Fruit fly (Drosophila melanogaster) whole organism, embryonic: ENCODE results near the gene CG7914.

Source experiments
- Adf1 ChIP-seq: fragments of 200-800 bp; sonication (Bioruptor generic); IDR thresholded peaks from 2 replicates; pipeline ENCODE4 v1.3.6; 2022; ENCODE audit warnings: missing biosample characterization, missing genetic modification characterization
- Atf3 ChIP-seq: fragments of 200-800 bp; sonication (Bioruptor generic); optimal IDR thresholded peaks from 3 replicates; lab custom pipeline; 2016; ENCODE audit warnings: missing biosample characterization, missing genetic modification characterization
- Awh ChIP-seq: fragments of 200-800 bp; sonication (Bioruptor generic); IDR thresholded peaks from 2 replicates; pipeline ENCODE4, ENCODE4 v1.3.6; 2022; ENCODE audit warnings: missing biosample characterization, missing genetic modification characterization
- B-H1 ChIP-seq: fragments of 200-800 bp; sonication (Bioruptor generic); IDR thresholded peaks from 3 replicates; pipeline ENCODE4 v1.3.6; 2022; ENCODE audit warnings: missing biosample characterization, missing genetic modification characterization
- BEAF-32 ChIP-seq: fragments of 200-800 bp; sonication (Bioruptor generic); optimal IDR thresholded peaks from 3 replicates; lab custom pipeline; 2017; ENCODE audit warnings: missing biosample characterization, missing genetic modification characterization, mild to moderate bottlenecking, moderate library complexity, missing genetic modification reagents
- Bdp1 ChIP-seq: fragments of 200-800 bp; sonication (Bioruptor generic); optimal IDR thresholded peaks from 3 replicates; lab custom pipeline; 2016; ENCODE audit warnings: missing biosample characterization, missing genetic modification characterization
- CG10431 ChIP-seq: fragments of 200-800 bp; sonication (Bioruptor generic); optimal IDR thresholded peaks from 3 replicates; lab custom pipeline; 2018; ENCODE audit warnings: missing biosample characterization, mild to moderate bottlenecking, missing genetic modification characterization
- CG11504 ChIP-seq: fragments of 200-800 bp; sonication (Bioruptor generic); optimal IDR thresholded peaks from 3 replicates; lab custom pipeline; 2019; ENCODE audit warnings: missing biosample characterization, mild to moderate bottlenecking, missing genetic modification characterization, moderate library complexity
- CG12659 ChIP-seq: fragments of 200-800 bp; sonication (Bioruptor generic); optimal IDR thresholded peaks from 3 replicates; lab custom pipeline; 2017; ENCODE audit warnings: mild to moderate bottlenecking, missing biosample characterization, missing genetic modification reagents, missing genetic modification characterization
- CG16813 ChIP-seq: fragments of 200-800 bp; sonication (Bioruptor generic); IDR thresholded peaks from 3 replicates; pipeline ENCODE4 v1.3.6; 2022; ENCODE audit warnings: missing biosample characterization, missing genetic modification characterization; ENCODE audit not compliant: partially characterized antibody
- CG2712 ChIP-seq: fragments of 200-800 bp; optimal IDR thresholded peaks from 3 replicates; lab custom pipeline; 2019; ENCODE audit warnings: missing biosample characterization, mild to moderate bottlenecking, missing genetic modification characterization, moderate library complexity
- CG33557 ChIP-seq: fragments of 200-800 bp; sonication (Bioruptor generic); optimal IDR thresholded peaks from 2 replicates; lab custom pipeline; 2019; ENCODE audit warnings: missing biosample characterization, mild to moderate bottlenecking, missing genetic modification characterization, moderate library complexity
- CG34224 ChIP-seq: fragments of 200-800 bp; sonication (Bioruptor generic); IDR thresholded peaks from 3 replicates; pipeline ENCODE4 v1.3.6; 2022; ENCODE audit warnings: missing biosample characterization, missing genetic modification characterization; ENCODE audit not compliant: partially characterized antibody
- CG4360 ChIP-seq: fragments of 200-800 bp; sonication (Bioruptor generic); IDR thresholded peaks from 2 replicates; pipeline ENCODE4 v1.3.6; 2022; ENCODE audit warnings: missing biosample characterization, missing genetic modification characterization
- CG4424 ChIP-seq: fragments of 200-800 bp; sonication (Bioruptor generic); optimal IDR thresholded peaks from 3 replicates; lab custom pipeline; 2016; ENCODE audit warnings: missing biosample characterization, missing genetic modification characterization
- CG4707 ChIP-seq: fragments of 200-800 bp; sonication (Bioruptor generic); optimal IDR thresholded peaks from 2 replicates; lab custom pipeline; 2018; ENCODE audit warnings: missing biosample characterization, mild to moderate bottlenecking, missing genetic modification characterization, moderate library complexity
- CG6791 ChIP-seq: fragments of 200-800 bp; sonication (Bioruptor generic); IDR thresholded peaks from 3 replicates; pipeline ENCODE4 v1.3.6; 2022; ENCODE audit warnings: missing biosample characterization, missing genetic modification characterization; ENCODE audit not compliant: partially characterized antibody
- CG8089 ChIP-seq: fragments of 200-800 bp; sonication (Bioruptor generic); optimal IDR thresholded peaks from 3 replicates; lab custom pipeline; 2016; ENCODE audit warnings: missing biosample characterization, missing genetic modification characterization
- CG9215 ChIP-seq: fragments of 200-800 bp; sonication (Bioruptor generic); IDR thresholded peaks from 2 replicates; pipeline ENCODE4 v1.3.6; 2022; ENCODE audit warnings: missing biosample characterization, missing genetic modification characterization
- CG9817 ChIP-seq: fragments of 200-800 bp; sonication (Bioruptor generic); optimal IDR thresholded peaks from 2 replicates; lab custom pipeline; 2018; ENCODE audit warnings: missing biosample characterization, mild to moderate bottlenecking, missing genetic modification characterization, moderate library complexity
- D ChIP-seq, 2 experiments: fragments of 200-800 bp in 1 of 2; fragments of >200 bp in 1 of 2; sonication (Bioruptor generic) in 1 of 2; optimal IDR thresholded peaks; 2 replicates in 1 of 2; 3 replicates in 1 of 2; lab custom pipeline; 2017; ENCODE audit warnings: mild to moderate bottlenecking in 1 of 2, missing biosample characterization in 1 of 2, missing genetic modification characterization in 1 of 2, missing genetic modification reagents in 1 of 2
- Elba2 ChIP-seq: fragments of 200-800 bp; sonication (Bioruptor generic); optimal IDR thresholded peaks from 3 replicates; lab custom pipeline; 2016; ENCODE audit warnings: missing biosample characterization, missing genetic modification characterization
- Fer1 ChIP-seq: fragments of 200-800 bp; sonication (Bioruptor generic); optimal IDR thresholded peaks from 2 replicates; lab custom pipeline; 2017; ENCODE audit warnings: missing biosample characterization, mild to moderate bottlenecking, missing genetic modification characterization
- HLH54F ChIP-seq: fragments of 200-800 bp; sonication (Bioruptor generic); optimal IDR thresholded peaks from 3 replicates; lab custom pipeline; 2016; ENCODE audit warnings: missing biosample characterization, missing genetic modification characterization
- Max ChIP-seq: fragments of 200-800 bp; sonication (Bioruptor generic); optimal IDR thresholded peaks from 2 replicates; lab custom pipeline; 2016; ENCODE audit warnings: missing biosample characterization, mild to moderate bottlenecking, missing genetic modification characterization
- Oaz ChIP-seq: fragments of 200-800 bp; sonication (Bioruptor generic); IDR thresholded peaks from 2 replicates; pipeline ENCODE4 v1.3.6; 2022; ENCODE audit warnings: missing biosample characterization, missing genetic modification characterization
- bab2 ChIP-seq: fragments of 200-800 bp; sonication (Bioruptor generic); optimal IDR thresholded peaks from 2 replicates; lab custom pipeline; 2016; ENCODE audit warnings: missing biosample characterization, missing genetic modification characterization
- chif ChIP-seq, 2 experiments: fragments of 200-800 bp; sonication (Bioruptor generic); optimal IDR thresholded peaks; 3 replicates each; lab custom pipeline; 2016; ENCODE audit warnings: missing biosample characterization in 2 of 2, missing genetic modification characterization in 2 of 2
- chinmo ChIP-seq: fragments of 200-800 bp; sonication (Bioruptor generic); IDR thresholded peaks from 4 replicates; pipeline ENCODE4 v1.3.6; 2022; ENCODE audit warnings: missing biosample characterization, missing genetic modification characterization; ENCODE audit not compliant: partially characterized antibody
- crol ChIP-seq: fragments of 200-800 bp; sonication (Bioruptor generic); IDR thresholded peaks from 2 replicates; pipeline ENCODE4 v1.3.6; 2022; ENCODE audit warnings: missing biosample characterization, missing genetic modification characterization
- dan ChIP-seq: fragments of 200-800 bp; sonication (Bioruptor generic); IDR thresholded peaks from 2 replicates; pipeline ENCODE4 v1.3.6; 2022; ENCODE audit warnings: missing biosample characterization, missing genetic modification characterization
- fd3F ChIP-seq: fragments of 200-800 bp; sonication (Bioruptor generic); optimal IDR thresholded peaks from 2 replicates; lab custom pipeline; 2018; ENCODE audit warnings: missing biosample characterization, mild to moderate bottlenecking, missing genetic modification characterization, moderate library complexity
- gce ChIP-seq: fragments of 200-800 bp; sonication (Bioruptor generic); IDR thresholded peaks from 3 replicates; pipeline ENCODE4 v1.3.6; 2022; ENCODE audit warnings: missing biosample characterization, missing genetic modification characterization
- gfzf ChIP-seq: fragments of 200-800 bp; sonication (Bioruptor generic); optimal IDR thresholded peaks from 2 replicates; lab custom pipeline; 2016; ENCODE audit warnings: missing biosample characterization, mild to moderate bottlenecking, missing genetic modification characterization, moderate library complexity
- hth ChIP-seq: fragments of >200 bp; optimal IDR thresholded peaks from 2 replicates; lab custom pipeline; 2017; ENCODE audit warnings: inconsistent platforms
- inv ChIP-seq: fragments of 200-800 bp; sonication (Bioruptor generic); IDR thresholded peaks from 2 replicates; pipeline ENCODE4 v1.3.6; 2022; ENCODE audit warnings: missing biosample characterization, missing genetic modification characterization; ENCODE audit not compliant: partially characterized antibody
- lab ChIP-seq: fragments of 200-800 bp; sonication (Bioruptor generic); optimal IDR thresholded peaks from 3 replicates; lab custom pipeline; 2017; ENCODE audit warnings: missing biosample characterization, missing genetic modification characterization, mild to moderate bottlenecking, moderate library complexity, missing genetic modification reagents
- lmd ChIP-seq: fragments of 200-800 bp; sonication (Bioruptor generic); IDR thresholded peaks from 2 replicates; pipeline ENCODE4 v1.3.6; 2022; ENCODE audit warnings: missing biosample characterization, missing genetic modification characterization
- pan ChIP-seq, 4 experiments: fragments of >200 bp in 3 of 4; fragments of 200-800 bp in 1 of 4; sonication (Bioruptor generic) in 1 of 4; optimal IDR thresholded peaks in 3 of 4; IDR thresholded peaks in 1 of 4; 2 replicates each; pipeline versions ENCODE4 v1.3.6 to Lab custom; 2017 to 2022; ENCODE audit warnings: missing biosample characterization in 2 of 4, missing genetic modification characterization in 2 of 4, mixed read lengths in 1 of 4
- prd ChIP-seq, 3 experiments: fragments of >200 bp in 2 of 3; fragments of 200-800 bp in 1 of 3; sonication (Bioruptor generic) in 1 of 3; optimal IDR thresholded peaks in 2 of 3; IDR thresholded peaks in 1 of 3; 2 replicates in 2 of 3; 3 replicates in 1 of 3; pipeline versions ENCODE4 v1.3.6 to Lab custom; 2017 to 2022; ENCODE audit warnings: missing biosample characterization in 1 of 3, missing genetic modification characterization in 1 of 3
- row ChIP-seq: fragments of 200-800 bp; sonication (Bioruptor generic); IDR thresholded peaks from 3 replicates; pipeline ENCODE4 v1.3.6; 2022; ENCODE audit warnings: missing biosample characterization, missing genetic modification characterization
- scrt ChIP-seq: fragments of 200-800 bp; sonication (Bioruptor generic); optimal IDR thresholded peaks from 2 replicates; lab custom pipeline; 2018; ENCODE audit warnings: missing biosample characterization, mild to moderate bottlenecking, missing genetic modification characterization, moderate library complexity
- sens ChIP-seq: fragments of 200-800 bp; sonication (Bioruptor generic); peaks from one replicate; lab custom pipeline; 2016; ENCODE audit warnings: missing biosample characterization, missing genetic modification characterization
- slbo ChIP-seq: fragments of 200-800 bp; sonication (Bioruptor generic); IDR thresholded peaks from 2 replicates; pipeline ENCODE4 v1.3.6; 2022; ENCODE audit warnings: missing biosample characterization, missing genetic modification characterization
- toy ChIP-seq: fragments of 200-800 bp; sonication (Bioruptor generic); IDR thresholded peaks from 2 replicates; pipeline ENCODE4 v1.3.6; 2022; ENCODE audit warnings: missing biosample characterization, missing genetic modification characterization
- unpg ChIP-seq: fragments of 200-800 bp; sonication (Bioruptor generic); optimal IDR thresholded peaks from 3 replicates; lab custom pipeline; 2018; ENCODE audit warnings: missing biosample characterization, mild to moderate bottlenecking, missing genetic modification characterization, moderate library complexity
- usp ChIP-seq: fragments of >200 bp; optimal IDR thresholded peaks from 2 replicates; lab custom pipeline; 2017; ENCODE audit warnings: missing biosample characterization, missing genetic modification characterization
- zen2 ChIP-seq: fragments of 200-800 bp; sonication (Bioruptor generic); IDR thresholded peaks from 3 replicates; pipeline ENCODE4 v1.3.6; 2022; ENCODE audit warnings: missing biosample characterization, missing genetic modification characterization; ENCODE audit not compliant: partially characterized antibody
- zfh2 ChIP-seq: fragments of 200-800 bp; sonication (Bioruptor generic); optimal IDR thresholded peaks from 2 replicates; lab custom pipeline; 2016; ENCODE audit warnings: missing biosample characterization, missing genetic modification characterization

CG7914 gene

dm6 chrX:19187624-19188085, 5.6 kb downstream of the CG7914 start, which contains the start of gene Mec2 (continued):
- TF ChIP-seq Adf1 = peak; percentile 26; the same call in 1 of the 2 replicates
- no peak for TF ChIP-seq CG33557 (GFP tag; lab: Kevin White, UChicago)
- TF ChIP-seq Atf3 (GFP tag; lab: Kevin White, UChicago) = peak; percentile 20
- no peak for TF ChIP-seq CG4707 (GFP tag; lab: Kevin White, UChicago)
- TF ChIP-seq chif (GFP tag; optimal IDR thresholded peaks at IDR 0.05; lab: Kevin White, UChicago) = peak; percentile 68 to 70
- peak; percentile 4 for TF ChIP-seq CG8089 (GFP tag; lab: Kevin White, UChicago)
- peak; percentile 86 for TF ChIP-seq row (GFP tag; lab: Robert Waterston, UW)
- no peak for TF ChIP-seq fd3F (GFP tag; lab: Kevin White, UChicago)
- no peak for TF ChIP-seq Max (GFP tag; lab: Kevin White, UChicago)
- no peak for TF ChIP-seq CG34224 (GFP tag; lab: Robert Waterston, UW)
- TF ChIP-seq Fer1 (GFP tag; lab: Kevin White, UChicago) = no peak
- peak; percentile 10 for TF ChIP-seq HLH54F (GFP tag; lab: Kevin White, UChicago)
- no peak for TF ChIP-seq usp (GFP tag; lab: Kevin White, UChicago)
- no peak for TF ChIP-seq crol (GFP tag; lab: Robert Waterston, UW)
- TF ChIP-seq CG4424 (GFP tag; lab: Kevin White, UChicago) = no peak
- no peak for TF ChIP-seq CG16813 (GFP tag; lab: Robert Waterston, UW)
- TF ChIP-seq D (optimal IDR thresholded peaks at IDR 0.05; lab: Kevin White, UChicago) = no peak
- TF ChIP-seq D (GFP tag; optimal IDR thresholded peaks at IDR 0.05; lab: Kevin White, UChicago) = no peak
- no peak for TF ChIP-seq toy (GFP tag; lab: Robert Waterston, UW)
- TF ChIP-seq inv (GFP tag; lab: Robert Waterston, UW) = no peak
- peak; percentile 60 for TF ChIP-seq zfh2
- TF ChIP-seq lab (GFP tag; lab: Kevin White, UChicago) = peak; percentile 32
- TF ChIP-seq CG9817 (tag; lab: Kevin White, UChicago) = peak; percentile 36
- no peak for TF ChIP-seq CG4360 (GFP tag; lab: Robert Waterston, UW)
- TF ChIP-seq sens (GFP tag; lab: Kevin White, UChicago) = peak; percentile 86
- TF ChIP-seq chinmo = 0 out of 4 replicates have a peak, but pooled peaks have one; percentile 53
- no peak for TF ChIP-seq CG6791 (GFP tag; lab: Robert Waterston, UW)
- no peak for TF ChIP-seq CG11504 (tag; lab: Kevin White, UChicago)
- no peak for TF ChIP-seq CG10431 (GFP tag; lab: Kevin White, UChicago)
- peak; percentile 10 for TF ChIP-seq Bdp1 (GFP tag; lab: Kevin White, UChicago)
- TF ChIP-seq BEAF-32 (GFP tag; lab: Kevin White, UChicago) = no peak
- TF ChIP-seq CG2712 (tag; lab: Kevin White, UChicago) = peak; percentile 30
- peak; percentile 31; the same call in 1 of the 2 replicates for TF ChIP-seq Oaz (GFP tag; lab: Robert Waterston, UW)
- no peak for TF ChIP-seq B-H1 (GFP tag; lab: Robert Waterston, UW)
- TF ChIP-seq pan (optimal IDR thresholded peaks at IDR 0.05; lab: Kevin White, UChicago) = no peak
- TF ChIP-seq pan (GFP tag; optimal IDR thresholded peaks at IDR 0.05 in 1 of 2, IDR thresholded peaks at IDR 0.05 in 1 of 2) = peak in 1 of 2 experiments; percentile 52
- 0 out of 2 replicates have a peak, but pooled peaks have one; percentile 14 for TF ChIP-seq Awh (GFP tag; lab: Robert Waterston, UW)
- peak; percentile 84 for TF ChIP-seq slbo (GFP tag; lab: Robert Waterston, UW)
- no peak for TF ChIP-seq Elba2 (GFP tag; lab: Kevin White, UChicago)
- no peak for TF ChIP-seq dan (GFP tag; lab: Robert Waterston, UW)
- peak; percentile 12; the same call in 1 of the 2 replicates for TF ChIP-seq CG9215 (GFP tag; lab: Robert Waterston, UW)
- no peak for TF ChIP-seq gfzf (GFP tag; lab: Kevin White, UChicago)
- peak; percentile 33 for TF ChIP-seq bab2 (GFP tag; lab: Kevin White, UChicago)
- TF ChIP-seq gce = no peak
- TF ChIP-seq scrt = no peak
- TF ChIP-seq zen2 = no peak
- TF ChIP-seq lmd = peak; percentile 37
- TF ChIP-seq hth (lab: Kevin White, UChicago) = no peak
- TF ChIP-seq unpg (GFP tag; lab: Kevin White, UChicago) = peak; percentile 70
- TF ChIP-seq CG12659 (GFP tag; lab: Kevin White, UChicago) = peak; percentile 55
- TF ChIP-seq prd (optimal IDR thresholded peaks at IDR 0.05; lab: Kevin White, UChicago) = no peak
- peak; percentile 72 for TF ChIP-seq prd (GFP tag; IDR thresholded peaks at IDR 0.05; lab: Robert Waterston, UW)
